Worm (Caenorhabditis elegans): ENCODE measurements around the gene F47B8.4.

The F47B8.4 gene

DNA sequence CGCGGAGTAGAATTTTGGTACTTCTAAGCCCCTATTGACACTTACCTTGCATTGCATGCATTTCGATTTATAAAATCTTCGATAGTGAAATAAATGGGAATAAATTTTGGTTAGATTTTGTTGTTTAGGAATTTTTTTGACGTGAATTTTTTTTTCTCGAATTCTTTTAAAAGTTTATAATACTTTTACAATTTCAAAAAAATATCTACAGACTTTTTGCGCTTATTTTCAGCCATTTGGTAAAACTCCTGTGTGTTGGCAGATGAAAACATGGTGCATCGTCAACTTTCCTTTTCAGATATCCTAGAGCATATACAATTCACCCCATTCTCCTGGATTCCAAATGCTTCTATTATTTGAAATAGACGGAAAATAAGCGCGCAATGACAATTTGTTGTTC lies 33.8 kb downstream of the F47B8.4 start, which contains the start of gene F14D7.18:
F14D7.18 (minus strand) TSS at position 101 of the 400 bp plus-strand sequence.
- TF ChIP-seq R02D3.7 (tag; optimal IDR thresholded peaks at IDR 0.05) (no peak), zag-1 (tag; optimal IDR thresholded peaks at IDR 0.05) (no peak)

DNA sequence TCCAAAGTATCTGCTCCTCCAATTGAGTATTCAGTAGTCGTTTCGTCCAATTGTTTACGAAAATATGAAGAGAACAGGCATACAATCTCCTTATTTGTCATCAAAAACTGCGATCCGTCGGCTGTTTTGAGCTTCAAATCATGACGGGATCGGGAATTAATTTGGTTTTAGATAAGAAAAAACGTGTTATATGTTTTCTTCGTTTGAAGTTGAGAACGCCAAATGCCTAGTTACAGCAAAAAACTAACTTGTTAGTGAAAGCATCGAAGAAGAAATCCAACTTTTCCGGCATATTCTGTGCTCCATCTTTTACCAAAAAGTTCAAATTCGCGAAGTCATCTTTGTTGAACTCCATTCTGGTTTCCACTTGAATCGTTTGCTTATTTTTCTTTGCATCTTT lies 35.1 kb downstream of the F47B8.4 start, which contains the start of gene F14D7.1:
F14D7.1 (minus strand) TSS at position 101 of the 400 bp plus-strand sequence.
- TF ChIP-seq nhr-11 (tag; optimal IDR thresholded peaks at IDR 0.05): no peak
- no peak for TF ChIP-seq nhr-237 (tag; optimal IDR thresholded peaks at IDR 0.05)
- TF ChIP-seq mab-5 (tag; optimal IDR thresholded peaks at IDR 0.05): no peak
- TF ChIP-seq unc-55 (GFP tag; optimal IDR thresholded peaks at IDR 0.05): no peak
- no peak for TF ChIP-seq nhr-77 (tag; optimal IDR thresholded peaks at IDR 0.05)
- TF ChIP-seq sem-4 (tag; optimal IDR thresholded peaks at IDR 0.05): no peak
- no peak for TF ChIP-seq Y55F3AM.14 (GFP tag; optimal IDR thresholded peaks at IDR 0.05)
- no peak for TF ChIP-seq unc-62 (GFP tag; optimal IDR thresholded peaks at IDR 0.05)
- TF ChIP-seq skn-1 (tag; optimal IDR thresholded peaks at IDR 0.05): no peak
- no peak for TF ChIP-seq ceh-82 (tag; optimal IDR thresholded peaks at IDR 0.05)
- no peak for TF ChIP-seq lin-39 (tag; optimal IDR thresholded peaks at IDR 0.05)
- no peak for TF ChIP-seq crh-2 (tag; optimal IDR thresholded peaks at IDR 0.05)
- TF ChIP-seq nhr-12 (tag; optimal IDR thresholded peaks at IDR 0.05): no peak
- TF ChIP-seq elt-3 (tag; optimal IDR thresholded peaks at IDR 0.05): no peak

DNA sequence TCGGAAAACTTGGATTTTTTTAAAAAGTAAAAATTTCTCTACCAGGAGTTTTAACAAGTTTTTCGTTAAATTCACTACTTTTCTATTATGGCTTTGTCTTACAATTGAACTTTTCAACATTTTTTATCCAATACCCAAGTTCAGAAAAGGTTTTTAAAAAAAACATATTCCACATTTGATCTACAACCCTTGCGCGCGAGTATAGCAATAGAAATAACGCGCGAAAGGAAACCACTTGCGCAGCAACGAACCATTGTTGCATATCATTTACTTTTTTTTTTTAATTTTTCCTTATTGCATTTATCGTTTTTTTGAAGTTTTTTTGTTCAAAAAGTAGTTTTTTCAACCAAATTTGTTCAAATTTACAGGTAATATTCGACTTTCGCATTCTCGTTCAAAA lies 38.7 kb downstream of the F47B8.4 start, which contains the start of gene F40G12.11:
F40G12.11 (plus strand) TSS at position 369 of the 400 bp plus-strand sequence.
- TF ChIP-seq nhr-12 (tag; optimal IDR thresholded peaks at IDR 0.05) (no peak), unc-55 (GFP tag; optimal IDR thresholded peaks at IDR 0.05) (no peak), crh-2 (tag; optimal IDR thresholded peaks at IDR 0.05) (no peak), ztf-11 (tag; optimal IDR thresholded peaks at IDR 0.05) (no peak), nhr-237 (tag; optimal IDR thresholded peaks at IDR 0.05) (no peak), dmd-4 (tag; optimal IDR thresholded peaks at IDR 0.05) (no peak), blmp-1 (tag; optimal IDR thresholded peaks at IDR 0.05; ENCODE audit: insufficient read depth) (no peak), nhr-6 (tag; optimal IDR thresholded peaks at IDR 0.05) (no peak), unc-39 (tag; optimal IDR thresholded peaks at IDR 0.05) (no peak), lsy-2 (tag; optimal IDR thresholded peaks at IDR 0.05) (no peak), peb-1 (tag; optimal IDR thresholded peaks at IDR 0.05) (no peak), sem-4 (tag; optimal IDR thresholded peaks at IDR 0.05) (no peak), nhr-129 (tag; optimal IDR thresholded peaks at IDR 0.05) (no peak), snpc-4 (tag; optimal IDR thresholded peaks at IDR 0.05) (no peak), mbf-1 (tag; optimal IDR thresholded peaks at IDR 0.05) (no peak), nhr-21 (tag; optimal IDR thresholded peaks at IDR 0.05) (no peak), lin-13 (GFP tag; optimal IDR thresholded peaks at IDR 0.05) (no peak), ceh-16 (tag; optimal IDR thresholded peaks at IDR 0.05) (no peak), ZK546.5 (tag; optimal IDR thresholded peaks at IDR 0.05) (no peak)

DNA sequence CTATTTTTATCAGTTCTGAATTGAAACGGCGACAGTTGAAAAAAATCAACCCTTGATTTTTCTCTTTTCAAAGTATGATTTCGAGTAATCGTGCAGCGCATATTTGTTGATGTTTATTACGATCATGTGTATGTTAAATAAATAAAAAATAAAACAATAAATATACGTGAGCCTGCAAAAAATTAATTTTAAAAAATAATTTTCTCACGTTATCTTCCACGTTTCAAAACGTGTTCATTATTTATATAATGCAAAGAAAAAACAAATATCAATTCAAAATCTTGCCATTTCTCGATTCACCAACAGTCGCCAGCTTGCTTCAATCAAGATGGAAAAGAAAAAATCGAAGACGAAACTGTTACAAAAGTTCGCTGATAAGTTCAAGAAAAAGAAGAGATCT lies 41.2 kb downstream of the F47B8.4 start, which contains the start of gene F40G12.10:
F40G12.10 (plus strand) TSS at position 301 of the 400 bp plus-strand sequence.
- TF ChIP-seq ceh-16 (tag; optimal IDR thresholded peaks at IDR 0.05) (no peak), egl-27 (tag; optimal IDR thresholded peaks at IDR 0.05) (no peak), nhr-129 (tag; optimal IDR thresholded peaks at IDR 0.05) (no peak), nhr-11 (tag; optimal IDR thresholded peaks at IDR 0.05) (no peak), elt-1 (tag; optimal IDR thresholded peaks at IDR 0.05) (no peak), unc-39 (tag; optimal IDR thresholded peaks at IDR 0.05) (no peak), blmp-1 (tag; optimal IDR thresholded peaks at IDR 0.05; ENCODE audit: insufficient read depth) (no peak), snpc-4 (tag; optimal IDR thresholded peaks at IDR 0.05) (no peak), nhr-237 (tag; optimal IDR thresholded peaks at IDR 0.05) (no peak), elt-3 (tag; optimal IDR thresholded peaks at IDR 0.05) (no peak)

DNA sequence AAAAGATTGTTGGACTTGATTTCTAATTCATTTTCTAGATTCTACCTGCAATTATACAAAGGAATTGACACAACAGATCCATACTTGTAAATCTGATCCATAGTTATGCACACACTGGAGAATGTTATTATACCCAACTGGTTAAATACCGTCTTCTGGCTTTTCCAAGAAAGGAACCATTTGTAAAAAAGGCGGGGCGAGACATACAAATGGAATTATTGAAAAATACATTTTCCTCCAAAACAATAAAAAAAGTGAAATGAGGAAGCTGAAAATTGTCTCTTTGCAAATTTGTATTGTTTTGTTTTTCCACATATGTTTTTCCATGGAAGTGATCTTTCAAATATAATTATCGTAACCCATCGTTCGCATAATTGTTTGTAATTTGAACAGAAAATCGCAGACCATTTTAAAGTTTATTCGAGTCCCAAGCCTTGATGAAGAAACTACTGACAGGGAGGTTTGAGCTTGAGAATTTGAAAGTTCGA lies 42.2 kb downstream of the F47B8.4 start, which contains the start of the genes srt-74 and F40G12.9:
srt-74 (minus strand) TSS at position 101 of the 488 bp plus-strand sequence.
F40G12.9 (plus strand) TSS at position 438 of the 488 bp plus-strand sequence.
- TF ChIP-seq dmd-4 (tag; optimal IDR thresholded peaks at IDR 0.05): no peak
- no peak for TF ChIP-seq ceh-82 (tag; optimal IDR thresholded peaks at IDR 0.05)
- TF ChIP-seq nhr-77 (tag; optimal IDR thresholded peaks at IDR 0.05): no peak
- TF ChIP-seq nhr-237 (tag; optimal IDR thresholded peaks at IDR 0.05): no peak
- TF ChIP-seq mab-5 (tag; optimal IDR thresholded peaks at IDR 0.05): no peak
- TF ChIP-seq fos-1 (tag; optimal IDR thresholded peaks at IDR 0.05): no peak
- no peak for TF ChIP-seq C34F6.9 (tag; optimal IDR thresholded peaks at IDR 0.05)
- no peak for TF ChIP-seq peb-1 (tag; optimal IDR thresholded peaks at IDR 0.05)
